Worm (Caenorhabditis elegans) whole organism, L4 larva: ENCODE results near the gene C25E10.4.

Experiments
- R02D3.7 ChIP-seq: fragments of 150-350 bp; sonication (generic microtip); optimal IDR thresholded peaks from 3 replicates; lab custom pipeline; 2014; ENCODE audit warnings: missing biosample characterization, missing genetic modification characterization
- lin-39 ChIP-seq: fragments of 150-350 bp; optimal IDR thresholded peaks from 2 replicates; lab custom pipeline; 2014; ENCODE audit warnings: missing biosample characterization, missing genetic modification reagents, missing genetic modification characterization
- nhr-10 ChIP-seq: fragments of 150-350 bp; optimal IDR thresholded peaks from 2 replicates; lab custom pipeline; 2014; ENCODE audit warnings: missing biosample characterization, missing genetic modification characterization
- pqm-1 ChIP-seq: sonication (generic microtip); optimal IDR thresholded peaks from 2 replicates; lab custom pipeline; 2017; ENCODE audit warnings: missing biosample characterization, missing genetic modification characterization
- set-16 ChIP-seq: fragments of 200-800 bp; sonication (Bioruptor generic); IDR thresholded peaks from 2 replicates; pipeline ENCODE4 v1.3.6; 2022; ENCODE audit warnings: missing genetic modification reagents, missing genetic modification characterization, missing compliant biosample characterization
- snpc-4 ChIP-seq: fragments of 150-350 bp; optimal IDR thresholded peaks from 2 replicates; lab custom pipeline; 2014; ENCODE audit warnings: missing biosample characterization, missing genetic modification characterization

- TF ChIP-seq snpc-4 (tag; lab: Kevin White, UChicago) (no peak), lin-39 (tag; lab: Kevin White, UChicago) (no peak), R02D3.7 (tag; lab: Kevin White, UChicago) (no peak), nhr-10 (tag; lab: Kevin White, UChicago) (no peak), set-16 (no peak), pqm-1 (tag; lab: Kevin White, UChicago) (no peak)
Measured at ce11 chrV:8983604-8984003, 49.8 kb upstream of the C25E10.4 start, which contains the start of gene str-86.
